Worm (Caenorhabditis elegans) whole organism, young adult: ENCODE results near the gene C16C8.22.
"Not testable (repeated sequence)": the region's sequence is repeated elsewhere in the genome, so short reads cannot be mapped to it uniquely, and the experiment has no call there.

Experiments used
- D2030.7 ChIP-seq: fragments of 200-800 bp; sonication (Bioruptor generic); IDR thresholded peaks from 2 replicates; pipeline ENCODE4 v1.3.6; 2022; ENCODE audit warnings: missing genetic modification reagents, missing genetic modification characterization, missing compliant biosample characterization
- F10E7.11 ChIP-seq: sonication (generic microtip); optimal IDR thresholded peaks from 2 replicates; lab custom pipeline; 2017; ENCODE audit warnings: mild to moderate bottlenecking, missing genetic modification characterization, moderate library complexity, missing compliant biosample characterization
- F33H1.4 ChIP-seq: fragments of 200-800 bp; sonication (Bioruptor generic); IDR thresholded peaks from 2 replicates; pipeline ENCODE4 v1.3.6; 2022; ENCODE audit warnings: missing genetic modification reagents, missing genetic modification characterization, missing compliant biosample characterization
- F39B2.1 ChIP-seq: fragments of 200-800 bp; sonication (Bioruptor generic); IDR thresholded peaks from 2 replicates; pipeline ENCODE4 v1.3.6; 2022; ENCODE audit warnings: missing genetic modification reagents, missing genetic modification characterization, missing compliant biosample characterization
- F55B11.4 ChIP-seq: sonication (generic microtip); optimal IDR thresholded peaks from 2 replicates; lab custom pipeline; 2016; ENCODE audit warnings: missing compliant biosample characterization, missing genetic modification characterization, borderline replicate concordance; ENCODE audit not compliant: insufficient read depth
- F57C9.4 ChIP-seq: sonication (generic microtip); optimal IDR thresholded peaks from 2 replicates; lab custom pipeline; 2017; ENCODE audit warnings: mild to moderate bottlenecking, missing genetic modification characterization, missing compliant biosample characterization
- Y53F4B.3 ChIP-seq: fragments of 200-800 bp; sonication (Bioruptor generic); IDR thresholded peaks from 2 replicates; pipeline ENCODE4 v1.3.6; 2022; ENCODE audit warnings: missing genetic modification reagents, missing genetic modification characterization, missing compliant biosample characterization
- ZK185.1 ChIP-seq: sonication (generic microtip); optimal IDR thresholded peaks from 2 replicates; lab custom pipeline; 2016; ENCODE audit warnings: mild to moderate bottlenecking, missing genetic modification characterization, missing compliant biosample characterization; ENCODE audit not compliant: poor library complexity, severe bottlenecking
- ama-1 ChIP-seq, 3 experiments: fragments of 150-350 bp in 1 of 3; sonication (generic microtip) in 2 of 3; optimal IDR thresholded peaks; 2 replicates each; lab custom pipeline; 2014 to 2018; ENCODE audit warnings: missing biosample characterization in 2 of 3, missing genetic modification characterization in 2 of 3, missing genetic modification reagents in 2 of 3
- aptf-2 ChIP-seq: fragments of 200-800 bp; sonication (Bioruptor generic); conservative IDR thresholded peaks from 2 replicates; pipeline ENCODE4 v1.3.6; 2022; ENCODE audit warnings: missing genetic modification reagents, missing genetic modification characterization, missing compliant biosample characterization
- aptf-3 ChIP-seq: fragments of 200-800 bp; sonication (Bioruptor generic); IDR thresholded peaks from 2 replicates; pipeline ENCODE4 v1.3.6; 2022; ENCODE audit warnings: missing genetic modification characterization, missing compliant biosample characterization
- athp-1 ChIP-seq: sonication (generic microtip); optimal IDR thresholded peaks from 2 replicates; lab custom pipeline; 2017; ENCODE audit warnings: mild to moderate bottlenecking, missing genetic modification characterization, missing compliant biosample characterization
- attf-3 ChIP-seq: fragments of 200-800 bp; sonication (Bioruptor generic); conservative IDR thresholded peaks from 2 replicates; pipeline ENCODE4 v1.3.6; 2022; ENCODE audit warnings: missing genetic modification reagents, missing genetic modification characterization, missing compliant biosample characterization
- bed-2 ChIP-seq: fragments of 200-800 bp; sonication (Bioruptor generic); IDR thresholded peaks from 2 replicates; pipeline ENCODE4 v1.3.6; 2022; ENCODE audit warnings: missing genetic modification reagents, missing genetic modification characterization, missing compliant biosample characterization
- ccch-3 ChIP-seq: fragments of 200-800 bp; sonication (Bioruptor generic); optimal IDR thresholded peaks from 2 replicates; lab custom pipeline; 2018; ENCODE audit warnings: mild to moderate bottlenecking, missing genetic modification characterization, missing compliant biosample characterization
- efl-1 ChIP-seq: fragments of 150-350 bp; optimal IDR thresholded peaks from 2 replicates; lab custom pipeline; 2014; ENCODE audit warnings: missing biosample characterization, missing genetic modification reagents, missing genetic modification characterization
- ets-4 ChIP-seq: fragments of 200-800 bp; sonication (Bioruptor generic); optimal IDR thresholded peaks from 2 replicates; lab custom pipeline; 2018; ENCODE audit warnings: mild to moderate bottlenecking, missing genetic modification characterization, missing compliant biosample characterization
- him-1 ChIP-seq: sonication (generic microtip); optimal IDR thresholded peaks from 2 replicates; lab custom pipeline; 2016; ENCODE audit warnings: missing genotype, missing genetic modification reagents, missing genetic modification characterization, missing compliant biosample characterization
- hlh-26 ChIP-seq: fragments of 200-800 bp; sonication (Bioruptor generic); conservative IDR thresholded peaks from 2 replicates; pipeline ENCODE4 v1.3.6; 2022; ENCODE audit warnings: missing genetic modification reagents, missing genetic modification characterization, missing compliant biosample characterization
- hrde-1 ChIP-seq: sonication (generic microtip); optimal IDR thresholded peaks from 2 replicates; lab custom pipeline; 2016; ENCODE audit warnings: missing genetic modification characterization, mild to moderate bottlenecking, missing compliant biosample characterization, moderate library complexity, missing genotype, missing genetic modification reagents, borderline replicate concordance
- let-526 ChIP-seq: fragments of 200-800 bp; sonication (Bioruptor generic); IDR thresholded peaks from 2 replicates; pipeline ENCODE4 v1.3.6; 2022; ENCODE audit warnings: missing genetic modification reagents, missing genetic modification characterization, missing compliant biosample characterization
- lin-26 ChIP-seq: fragments of 200-800 bp; sonication (Bioruptor generic); IDR thresholded peaks from 2 replicates; pipeline ENCODE4 v1.3.6; 2022; ENCODE audit warnings: missing genetic modification reagents, missing genetic modification characterization, missing compliant biosample characterization
- lir-1 ChIP-seq: fragments of 200-800 bp; sonication (Bioruptor generic); conservative IDR thresholded peaks from 2 replicates; pipeline ENCODE4 v1.3.6; 2022; ENCODE audit warnings: missing genetic modification reagents, missing genetic modification characterization, missing compliant biosample characterization
- lsl-1 ChIP-seq: fragments of 200-800 bp; sonication (Bioruptor generic); optimal IDR thresholded peaks from 2 replicates; lab custom pipeline; 2018; ENCODE audit warnings: mild to moderate bottlenecking, missing genetic modification characterization, moderate library complexity, missing compliant biosample characterization
- madf-6 ChIP-seq: fragments of 200-800 bp; sonication (Bioruptor generic); IDR thresholded peaks from 2 replicates; pipeline ENCODE4 v1.3.6; 2022; ENCODE audit warnings: missing genetic modification reagents, missing genetic modification characterization, missing compliant biosample characterization
- snpc-4 ChIP-seq, 5 experiments: fragments of 150-350 bp in 1 of 5; sonication (generic microtip) in 4 of 5; optimal IDR thresholded peaks; 2 replicates each; lab custom pipeline; 2014 to 2018; ENCODE audit warnings: missing genetic modification characterization in 5 of 5, missing biosample characterization in 3 of 5, antibody characterized with exemption in 2 of 5, mild to moderate bottlenecking in 2 of 5, missing compliant biosample characterization in 2 of 5, missing genotype in 2 of 5, moderate library complexity in 2 of 5, missing genetic modification reagents in 1 of 5
- somi-1 ChIP-seq: fragments of 200-800 bp; sonication (Bioruptor generic); optimal IDR thresholded peaks from 2 replicates; lab custom pipeline; 2018; ENCODE audit warnings: mild to moderate bottlenecking, missing genetic modification characterization, missing compliant biosample characterization
- tlf-1 ChIP-seq: fragments of 200-800 bp; sonication (Bioruptor generic); optimal IDR thresholded peaks from 2 replicates; lab custom pipeline; 2018; ENCODE audit warnings: mild to moderate bottlenecking, missing genetic modification characterization, missing compliant biosample characterization
- xnd-1 ChIP-seq: sonication (generic microtip); optimal IDR thresholded peaks from 2 replicates; lab custom pipeline; 2016; ENCODE audit warnings: missing genotype, missing genetic modification reagents, missing genetic modification characterization, missing compliant biosample characterization
- ztf-25 ChIP-seq: fragments of 200-800 bp; sonication (Bioruptor generic); IDR thresholded peaks from 2 replicates; pipeline ENCODE4 v1.3.6; 2022; ENCODE audit warnings: missing genetic modification reagents, missing genetic modification characterization, missing compliant biosample characterization
- ztf-28 ChIP-seq: fragments of 200-800 bp; sonication (Bioruptor generic); IDR thresholded peaks from 2 replicates; pipeline ENCODE4 v1.3.6; 2022; ENCODE audit warnings: missing genetic modification reagents, missing genetic modification characterization, missing compliant biosample characterization

Gene C16C8.22

ce11 chrII:3458209-3458608 lies 15.2 kb upstream of the C16C8.22 start, which contains the start of the genes C16C8.26 and C16C8.19:
TSS of gene C16C8.26 (minus strand) at chrII:3458309.
TSS of gene C16C8.19 (plus strand) at chrII:3458487.
- no peak for TF ChIP-seq xnd-1
- no peak for TF ChIP-seq somi-1
- no peak for TF ChIP-seq ama-1 (optimal IDR thresholded peaks at IDR 0.05; lab: Kevin White, UChicago)
- no peak for TF ChIP-seq ama-1 (GFP tag; optimal IDR thresholded peaks at IDR 0.05; lab: Kevin White, UChicago)
- TF ChIP-seq snpc-4 (GFP tag; optimal IDR thresholded peaks at IDR 0.05; lab: Kevin White, UChicago): no peak
- no peak for TF ChIP-seq snpc-4 (tag; optimal IDR thresholded peaks at IDR 0.05; lab: Kevin White, UChicago)
- TF ChIP-seq aptf-3 (GFP tag; lab: Robert Waterston, UW): no peak
- TF ChIP-seq bed-2 (GFP tag; lab: Robert Waterston, UW): no peak
- TF ChIP-seq hlh-26: no peak
- no peak for TF ChIP-seq ztf-28 (GFP tag; lab: Robert Waterston, UW)
- TF ChIP-seq efl-1 (GFP tag; lab: Kevin White, UChicago): no peak
- no peak for TF ChIP-seq attf-3 (GFP tag; lab: Robert Waterston, UW)
- no peak for TF ChIP-seq hrde-1 (tag; lab: Kevin White, UChicago)
- TF ChIP-seq him-1 (tag; lab: Kevin White, UChicago): no peak
- no peak for TF ChIP-seq F55B11.4 (tag; lab: Kevin White, UChicago)
- no peak for TF ChIP-seq F57C9.4 (tag; lab: Kevin White, UChicago)
- TF ChIP-seq tlf-1 (GFP tag; lab: Kevin White, UChicago): no peak

ce11 chrII:3453521-3453920 lies 10.5 kb upstream of the C16C8.22 start, which contains the start of gene C16C8.11:
TSS of gene C16C8.11 (plus strand) at chrII:3453708.
- TF ChIP-seq xnd-1 (peak; percentile 7), lsl-1 (GFP tag; lab: Kevin White, UChicago) (peak; percentile 80), F33H1.4 (0 out of 2 replicates have a peak, but pooled peaks have one; percentile 25), F10E7.11 (tag; lab: Kevin White, UChicago) (no peak), Y53F4B.3 (no peak), F55B11.4 (tag; lab: Kevin White, UChicago) (no peak), madf-6 (GFP tag; lab: Robert Waterston, UW) (peak; percentile 51; the same call in 1 of the 2 replicates), F39B2.1 (no peak), ZK185.1 (no peak), ccch-3 (no peak), lin-26 (no peak), ztf-25 (GFP tag; lab: Robert Waterston, UW) (no peak), athp-1 (tag; lab: Kevin White, UChicago) (peak; percentile 20), aptf-2 (GFP tag; lab: Robert Waterston, UW) (no peak)

- TF ChIP-seq ets-4 (GFP tag; lab: Kevin White, UChicago) (no peak), D2030.7 (peak; percentile 18; the same call in 1 of the 2 replicates), let-526 (GFP tag; lab: Robert Waterston, UW) (no peak), bed-2 (GFP tag; lab: Robert Waterston, UW) (no peak), lsl-1 (GFP tag; lab: Kevin White, UChicago) (peak; percentile 72)
Measured at ce11 chrII:3452421-3452820, 9.4 kb upstream of the C16C8.22 start, which contains the start of gene C16C8.12. TSS of gene C16C8.12 (plus strand) at chrII:3452721.

DNA sequence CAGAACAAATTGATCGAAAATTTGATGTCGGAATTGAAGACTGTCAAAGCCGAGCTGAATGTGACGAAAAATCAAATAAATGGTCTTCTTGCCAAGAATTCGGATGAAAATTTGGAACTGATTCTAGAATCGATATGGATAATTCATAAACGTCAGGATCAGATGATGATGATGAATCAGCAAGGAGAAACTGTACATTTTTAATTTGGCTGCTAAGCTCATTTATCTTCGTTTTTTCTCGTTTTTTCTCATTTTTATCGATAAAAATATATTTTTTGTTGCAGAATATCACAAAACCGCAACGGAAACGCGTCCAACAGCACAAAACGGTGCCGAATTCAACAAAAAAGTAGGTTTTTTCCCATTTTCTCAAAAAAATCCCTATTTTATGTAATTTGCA lies 6.5 kb upstream of the C16C8.22 start, which contains the start of gene C16C8.14:
Gene C16C8.14 (plus strand): TSS at position 301 of the 400 bp plus-strand sequence.
- TF ChIP-seq ama-1 (optimal IDR thresholded peaks at IDR 0.05; lab: Kevin White, UChicago); ama-1 (GFP tag; optimal IDR thresholded peaks at IDR 0.05; lab: Kevin White, UChicago); hrde-1 (tag; lab: Kevin White, UChicago); lir-1 (GFP tag; lab: Robert Waterston, UW): not testable (repeated sequence)
